Fruit fly (Drosophila melanogaster) whole organism, embryonic: Measurements from ENCODE around the gene Cpr5C.

Experiments used
- Antp ChIP-seq: fragments of 200-800 bp; sonication (Bioruptor generic); optimal IDR thresholded peaks from 3 replicates; lab custom pipeline; 2016; ENCODE audit warnings: missing biosample characterization, missing genetic modification characterization
- Atf-2 ChIP-seq: fragments of 200-800 bp; sonication (Bioruptor generic); optimal IDR thresholded peaks from 2 replicates; lab custom pipeline; 2016; ENCODE audit warnings: missing biosample characterization, missing genetic modification characterization
- Atf3 ChIP-seq: fragments of 200-800 bp; sonication (Bioruptor generic); optimal IDR thresholded peaks from 3 replicates; lab custom pipeline; 2016; ENCODE audit warnings: missing biosample characterization, missing genetic modification characterization
- Blimp-1 ChIP-seq: fragments of 200-800 bp; sonication (Bioruptor generic); optimal IDR thresholded peaks from 3 replicates; lab custom pipeline; 2018; ENCODE audit warnings: missing biosample characterization, missing genetic modification characterization, mild to moderate bottlenecking, moderate library complexity, missing genetic modification reagents
- CG12769 ChIP-seq: fragments of 200-800 bp; sonication (Bioruptor generic); optimal IDR thresholded peaks from 2 replicates; lab custom pipeline; 2019; ENCODE audit warnings: missing biosample characterization, mild to moderate bottlenecking, missing genetic modification characterization, moderate library complexity
- CG14441 ChIP-seq: fragments of 200-800 bp; sonication (Bioruptor generic); IDR thresholded peaks from 2 replicates; pipeline ENCODE4 v1.3.6; 2022; ENCODE audit warnings: missing biosample characterization, missing genetic modification characterization
- CG15696 ChIP-seq: fragments of 200-800 bp; sonication (Bioruptor generic); optimal IDR thresholded peaks from 2 replicates; lab custom pipeline; 2019; ENCODE audit warnings: missing biosample characterization, mild to moderate bottlenecking, missing genetic modification characterization, moderate library complexity
- CG17186 ChIP-seq: fragments of 200-800 bp; sonication (Bioruptor generic); optimal IDR thresholded peaks from 3 replicates; lab custom pipeline; 2017; ENCODE audit warnings: missing biosample characterization, missing genetic modification reagents, missing genetic modification characterization
- CG17912 ChIP-seq: fragments of 200-800 bp; sonication (Bioruptor generic); optimal IDR thresholded peaks from 2 replicates; lab custom pipeline; 2018; ENCODE audit warnings: missing biosample characterization, mild to moderate bottlenecking, missing genetic modification characterization
- CG18599 ChIP-seq: fragments of 200-800 bp; sonication (Bioruptor generic); optimal IDR thresholded peaks from 3 replicates; lab custom pipeline; 2017; ENCODE audit warnings: missing biosample characterization, missing genetic modification characterization, mild to moderate bottlenecking, moderate library complexity, missing genetic modification reagents
- CG18764 ChIP-seq: fragments of 200-800 bp; sonication (Bioruptor generic); optimal IDR thresholded peaks from 3 replicates; lab custom pipeline; 2016; ENCODE audit warnings: missing biosample characterization, missing genetic modification characterization
- CG33213 ChIP-seq: fragments of 200-800 bp; sonication (Bioruptor generic); optimal IDR thresholded peaks from 3 replicates; lab custom pipeline; 2016; ENCODE audit warnings: missing biosample characterization, missing genetic modification characterization
- CG4424 ChIP-seq: fragments of 200-800 bp; sonication (Bioruptor generic); optimal IDR thresholded peaks from 3 replicates; lab custom pipeline; 2016; ENCODE audit warnings: missing biosample characterization, missing genetic modification characterization
- CG4707 ChIP-seq: fragments of 200-800 bp; sonication (Bioruptor generic); optimal IDR thresholded peaks from 2 replicates; lab custom pipeline; 2018; ENCODE audit warnings: missing biosample characterization, mild to moderate bottlenecking, missing genetic modification characterization, moderate library complexity
- CG7372 ChIP-seq: fragments of 200-800 bp; sonication (Bioruptor generic); IDR thresholded peaks from 2 replicates; pipeline ENCODE4 v1.3.6; 2022; ENCODE audit warnings: missing biosample characterization, missing genetic modification characterization
- CG8281 ChIP-seq: fragments of 200-800 bp; sonication (Bioruptor generic); optimal IDR thresholded peaks from 2 replicates; lab custom pipeline; 2018; ENCODE audit warnings: missing biosample characterization, mild to moderate bottlenecking, missing genetic modification characterization, moderate library complexity
- CG8944 ChIP-seq: fragments of 200-800 bp; sonication (Bioruptor generic); optimal IDR thresholded peaks from 3 replicates; lab custom pipeline; 2016; ENCODE audit warnings: missing biosample characterization, missing genetic modification characterization
- D19A ChIP-seq: fragments of 200-800 bp; optimal IDR thresholded peaks from 3 replicates; lab custom pipeline; 2019; ENCODE audit warnings: missing biosample characterization, mild to moderate bottlenecking, missing genetic modification characterization, moderate library complexity
- Drgx ChIP-seq: fragments of 200-800 bp; sonication (Bioruptor generic); IDR thresholded peaks from 2 replicates; pipeline ENCODE4 v1.3.6; 2022; ENCODE audit warnings: missing biosample characterization, missing genetic modification characterization
- E2f2 ChIP-seq: fragments of 200-800 bp; sonication (Bioruptor generic); IDR thresholded peaks from 2 replicates; pipeline ENCODE4 v1.3.6; 2022; ENCODE audit warnings: missing biosample characterization, missing genetic modification characterization
- HHEX ChIP-seq: fragments of 200-800 bp; sonication (Bioruptor generic); optimal IDR thresholded peaks from 3 replicates; lab custom pipeline; 2017; ENCODE audit warnings: missing biosample characterization, mild to moderate bottlenecking, missing genetic modification characterization, missing genetic modification reagents
- HLH4C ChIP-seq: fragments of 200-800 bp; sonication (Bioruptor generic); IDR thresholded peaks from 3 replicates; pipeline ENCODE4 v1.3.6; 2022; ENCODE audit warnings: missing biosample characterization, missing genetic modification characterization; ENCODE audit not compliant: partially characterized antibody
- Hr78 ChIP-seq, 2 experiments: fragments of 200-800 bp in 1 of 2; fragments of >200 bp in 1 of 2; sonication (Bioruptor generic) in 1 of 2; optimal IDR thresholded peaks; 2 replicates each; lab custom pipeline; 2017 to 2019; ENCODE audit warnings: missing biosample characterization in 2 of 2, missing genetic modification characterization in 2 of 2, mild to moderate bottlenecking in 1 of 2, moderate library complexity in 1 of 2
- Lhr ChIP-seq: fragments of 200-800 bp; sonication (Bioruptor generic); optimal IDR thresholded peaks from 3 replicates; lab custom pipeline; 2017; ENCODE audit warnings: mild to moderate bottlenecking, missing biosample characterization, missing genetic modification reagents, missing genetic modification characterization
- MTF-1 ChIP-seq: fragments of 200-800 bp; sonication (Bioruptor generic); optimal IDR thresholded peaks from 2 replicates; lab custom pipeline; 2018; ENCODE audit warnings: missing biosample characterization, mild to moderate bottlenecking, missing genetic modification characterization, borderline replicate concordance
- Mes4 ChIP-seq: fragments of 200-800 bp; sonication (Bioruptor generic); optimal IDR thresholded peaks from 2 replicates; lab custom pipeline; 2016; ENCODE audit warnings: missing biosample characterization, missing genetic modification characterization
- Oli ChIP-seq: fragments of 200-800 bp; sonication (Bioruptor generic); optimal IDR thresholded peaks from 2 replicates; lab custom pipeline; 2018; ENCODE audit warnings: missing biosample characterization, mild to moderate bottlenecking, missing genetic modification characterization, moderate library complexity
- Pdp1 ChIP-seq, 2 experiments: fragments of 200-800 bp; sonication (Bioruptor generic); optimal IDR thresholded peaks; 3 replicates each; lab custom pipeline; 2016; ENCODE audit warnings: missing biosample characterization in 2 of 2, missing genetic modification characterization in 2 of 2, mild to moderate bottlenecking in 1 of 2, moderate library complexity in 1 of 2
- Six4 ChIP-seq: fragments of 200-800 bp; sonication (Bioruptor generic); optimal IDR thresholded peaks from 2 replicates; lab custom pipeline; 2016; ENCODE audit warnings: missing biosample characterization, missing genetic modification characterization
- bowl ChIP-seq: fragments of 200-800 bp; sonication (Bioruptor generic); IDR thresholded peaks from 2 replicates; pipeline ENCODE4 v1.3.6; 2022; ENCODE audit warnings: missing biosample characterization, missing genetic modification characterization
- corto ChIP-seq: fragments of 200-800 bp; sonication (Bioruptor generic); optimal IDR thresholded peaks from 2 replicates; lab custom pipeline; 2016; ENCODE audit warnings: missing biosample characterization, mild to moderate bottlenecking, missing genetic modification characterization, moderate library complexity
- dan ChIP-seq: fragments of 200-800 bp; sonication (Bioruptor generic); IDR thresholded peaks from 2 replicates; pipeline ENCODE4 v1.3.6; 2022; ENCODE audit warnings: missing biosample characterization, missing genetic modification characterization
- dysf ChIP-seq: fragments of 200-800 bp; sonication (Bioruptor generic); IDR thresholded peaks from 3 replicates; pipeline ENCODE4 v1.3.6; 2022; ENCODE audit warnings: missing biosample characterization, missing genetic modification characterization
- fd102C ChIP-seq: fragments of 200-800 bp; sonication (Bioruptor generic); optimal IDR thresholded peaks from 2 replicates; lab custom pipeline; 2018; ENCODE audit warnings: missing biosample characterization, mild to moderate bottlenecking, missing genetic modification characterization, moderate library complexity
- insv ChIP-seq, 2 experiments: fragments of 200-800 bp; sonication (Bioruptor generic); optimal IDR thresholded peaks; 3 replicates each; lab custom pipeline; 2016 to 2018; ENCODE audit warnings: missing biosample characterization in 2 of 2, missing genetic modification characterization in 2 of 2
- lmd ChIP-seq: fragments of 200-800 bp; sonication (Bioruptor generic); IDR thresholded peaks from 2 replicates; pipeline ENCODE4 v1.3.6; 2022; ENCODE audit warnings: missing biosample characterization, missing genetic modification characterization
- nerfin-2 ChIP-seq: fragments of 200-800 bp; sonication (Bioruptor generic); IDR thresholded peaks from 2 replicates; pipeline ENCODE4 v1.3.6; 2022; ENCODE audit warnings: missing biosample characterization, missing genetic modification characterization; ENCODE audit not compliant: partially characterized antibody
- nom ChIP-seq: fragments of 200-800 bp; sonication (Bioruptor generic); optimal IDR thresholded peaks from 2 replicates; lab custom pipeline; 2017; ENCODE audit warnings: missing biosample characterization, missing genetic modification characterization, mild to moderate bottlenecking, moderate library complexity, missing genetic modification reagents
- otp ChIP-seq: fragments of 200-800 bp; sonication (Bioruptor generic); IDR thresholded peaks from 3 replicates; pipeline ENCODE4, ENCODE4 v1.3.6; 2022; ENCODE audit warnings: missing biosample characterization, missing genetic modification characterization
- p53 ChIP-seq: fragments of 200-800 bp; sonication (Bioruptor generic); optimal IDR thresholded peaks from 2 replicates; lab custom pipeline; 2016; ENCODE audit warnings: missing biosample characterization, missing genetic modification characterization
- pho ChIP-seq: fragments of 200-800 bp; sonication (Bioruptor generic); optimal IDR thresholded peaks from 2 replicates; lab custom pipeline; 2016; ENCODE audit warnings: missing biosample characterization, missing genetic modification characterization
- sc ChIP-seq, 3 experiments: fragments of >200 bp in 2 of 3; fragments of 200-800 bp in 1 of 3; sonication (Bioruptor generic) in 1 of 3; optimal IDR thresholded peaks; 2 replicates in 2 of 3; 3 replicates in 1 of 3; lab custom pipeline; 2017; ENCODE audit warnings: mild to moderate bottlenecking in 1 of 3, missing biosample characterization in 1 of 3, missing genetic modification characterization in 1 of 3, missing genetic modification reagents in 1 of 3
- sd ChIP-seq: fragments of 200-800 bp; sonication (Bioruptor generic); optimal IDR thresholded peaks from 3 replicates; lab custom pipeline; 2018; ENCODE audit warnings: missing biosample characterization, mild to moderate bottlenecking, missing genetic modification characterization, moderate library complexity
- slbo ChIP-seq: fragments of 200-800 bp; sonication (Bioruptor generic); IDR thresholded peaks from 2 replicates; pipeline ENCODE4 v1.3.6; 2022; ENCODE audit warnings: missing biosample characterization, missing genetic modification characterization
- tgo ChIP-seq: fragments of 200-800 bp; sonication (Bioruptor generic); IDR thresholded peaks from 3 replicates; pipeline ENCODE4 v1.3.6; 2022; ENCODE audit warnings: missing biosample characterization, missing genetic modification characterization
- unc-4 ChIP-seq: fragments of 200-800 bp; sonication (Bioruptor generic); IDR thresholded peaks from 2 replicates; pipeline ENCODE4 v1.3.6; 2022; ENCODE audit warnings: missing biosample characterization, missing genetic modification characterization; ENCODE audit not compliant: partially characterized antibody

The Cpr5C gene

DNA sequence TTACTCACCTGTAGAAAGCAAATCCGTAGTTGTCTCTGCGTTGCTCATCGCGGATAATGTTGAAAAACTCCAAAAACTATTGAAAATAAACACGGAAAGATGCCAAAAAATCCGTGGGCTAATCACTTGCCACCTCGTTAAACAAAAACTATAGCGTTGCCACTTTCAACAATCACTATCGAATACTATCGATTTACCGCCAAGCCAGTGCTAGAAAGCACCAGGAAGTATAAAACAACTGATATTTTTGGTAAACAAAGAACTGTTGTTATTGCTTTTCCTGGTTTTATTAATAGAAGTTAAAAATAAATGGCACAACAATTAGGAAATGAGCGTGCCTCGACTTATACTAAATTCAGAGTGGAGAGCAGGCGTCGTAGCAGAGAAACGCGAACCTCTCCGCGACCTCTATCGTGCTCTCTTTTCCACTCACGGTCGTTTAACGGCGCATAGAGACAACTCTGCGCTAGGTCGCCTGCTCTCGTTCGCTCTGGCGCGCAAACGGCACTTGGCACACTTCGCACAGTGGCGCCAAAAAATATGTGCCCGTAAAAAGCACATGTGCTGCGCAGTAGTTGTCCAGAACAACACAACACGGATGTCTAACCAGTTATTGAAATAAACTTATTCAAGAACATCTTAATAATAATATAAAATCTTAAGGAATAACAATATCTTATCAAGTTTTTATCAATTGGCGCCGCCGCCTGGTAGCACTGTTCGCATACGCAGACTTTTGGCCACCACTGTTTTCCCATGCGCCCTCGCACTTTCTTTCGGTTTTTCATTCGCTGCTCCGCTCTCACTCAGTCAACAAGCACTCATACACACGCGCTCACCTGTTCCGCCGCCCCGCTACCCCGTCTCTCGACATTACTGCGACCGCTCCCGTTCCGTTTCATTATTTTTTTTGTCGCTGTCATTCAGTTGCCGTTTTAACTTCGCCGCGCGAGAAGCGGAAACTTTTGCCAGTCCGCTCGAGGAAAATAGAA is 49.3 kb upstream of the Cpr5C start, which contains the start of the genes lin-52 and CG15771 (continued):
- no peak for TF ChIP-seq sc (optimal IDR thresholded peaks at IDR 0.05; lab: Kevin White, UChicago)
- peak; percentile 87 for TF ChIP-seq sc (GFP tag; optimal IDR thresholded peaks at IDR 0.05; lab: Kevin White, UChicago)
- peak; percentile 80 for TF ChIP-seq CG8281 (tag; lab: Kevin White, UChicago)
- TF ChIP-seq HLH4C (GFP tag; lab: Robert Waterston, UW) = 0 out of 3 replicates have a peak, but pooled peaks have one; percentile 24
- peak; percentile 94 for TF ChIP-seq CG14441 (GFP tag; lab: Robert Waterston, UW)
- TF ChIP-seq tgo (GFP tag; lab: Robert Waterston, UW) = peak; percentile 96
- peak; percentile 97 for TF ChIP-seq Oli (tag; lab: Kevin White, UChicago)
- TF ChIP-seq D19A = peak; percentile 91
- TF ChIP-seq CG18764 (GFP tag; lab: Kevin White, UChicago) = peak; percentile 70
- peak; percentile 97 for TF ChIP-seq dysf (GFP tag; lab: Robert Waterston, UW)
- peak; percentile 87 for TF ChIP-seq otp (GFP tag; lab: Robert Waterston, UW)
- TF ChIP-seq sd (tag; lab: Kevin White, UChicago) = peak; percentile 74
- TF ChIP-seq nerfin-2 = 0 out of 2 replicates have a peak, but pooled peaks have one; percentile 40
- peak; percentile 81; the same call in 1 of the 2 replicates for TF ChIP-seq bowl (GFP tag; lab: Robert Waterston, UW)
- TF ChIP-seq CG8944 (GFP tag; lab: Kevin White, UChicago) = peak; percentile 40
- TF ChIP-seq lmd (GFP tag; lab: Robert Waterston, UW) = peak; percentile 97
- TF ChIP-seq nom (GFP tag; lab: Kevin White, UChicago) = peak; percentile 95
- TF ChIP-seq dan (GFP tag; lab: Robert Waterston, UW) = peak; percentile 86
- peak in 1 of 2 experiments; percentile 78 for TF ChIP-seq insv (GFP tag; optimal IDR thresholded peaks at IDR 0.05; lab: Kevin White, UChicago)
- TF ChIP-seq CG17912 (GFP tag; lab: Kevin White, UChicago) = peak; percentile 73
- peak; percentile 62 for TF ChIP-seq CG17186
- TF ChIP-seq HHEX (GFP tag; lab: Kevin White, UChicago) = peak; percentile 97
- peak; percentile 57 for TF ChIP-seq Atf-2 (GFP tag; lab: Kevin White, UChicago)
- peak; percentile 65 for TF ChIP-seq Atf3 (GFP tag; lab: Kevin White, UChicago)
- peak; percentile 90 for TF ChIP-seq Blimp-1 (GFP tag; lab: Kevin White, UChicago)
- TF ChIP-seq E2f2 (GFP tag; lab: Robert Waterston, UW) = peak; percentile 78
- peak; percentile 60 for TF ChIP-seq Mes4 (GFP tag; lab: Kevin White, UChicago)
- peak; percentile 96 for TF ChIP-seq slbo (GFP tag; lab: Robert Waterston, UW)
- peak; percentile 54 for TF ChIP-seq fd102C (GFP tag; lab: Kevin White, UChicago)
- peak in 1 of 2 experiments; percentile 85 for TF ChIP-seq Hr78 (GFP tag; optimal IDR thresholded peaks at IDR 0.05; lab: Kevin White, UChicago)
- TF ChIP-seq Lhr = peak; percentile 73
- peak; percentile 98 for TF ChIP-seq CG18599
- TF ChIP-seq pho = peak; percentile 50
- TF ChIP-seq corto = peak; percentile 95
- TF ChIP-seq CG15696 (tag; lab: Kevin White, UChicago) = peak; percentile 90
- TF ChIP-seq CG12769 (tag; lab: Kevin White, UChicago) = peak; percentile 96
- TF ChIP-seq Antp (GFP tag; lab: Kevin White, UChicago) = peak; percentile 56
- peak; percentile 63 to 86 for TF ChIP-seq Pdp1 (GFP tag; optimal IDR thresholded peaks at IDR 0.05; lab: Kevin White, UChicago)
- peak; percentile 97 for TF ChIP-seq Drgx (GFP tag; lab: Robert Waterston, UW)
- peak; percentile 18 for TF ChIP-seq p53 (GFP tag; lab: Kevin White, UChicago)
- peak; percentile 67 for TF ChIP-seq unc-4 (GFP tag; lab: Robert Waterston, UW)
- peak; percentile 86 for TF ChIP-seq CG4707 (GFP tag; lab: Kevin White, UChicago)
- TF ChIP-seq CG7372 (GFP tag; lab: Robert Waterston, UW) = peak; percentile 94
- TF ChIP-seq Six4 (GFP tag; lab: Kevin White, UChicago) = peak; percentile 91
- peak; percentile 92 for TF ChIP-seq CG4424 (GFP tag; lab: Kevin White, UChicago)
- peak; percentile 89 for TF ChIP-seq MTF-1
- TF ChIP-seq CG33213 = peak; percentile 18
